Worm (Caenorhabditis elegans): ENCODE data around the gene C17B7.3.

The C17B7.3 gene

DNA sequence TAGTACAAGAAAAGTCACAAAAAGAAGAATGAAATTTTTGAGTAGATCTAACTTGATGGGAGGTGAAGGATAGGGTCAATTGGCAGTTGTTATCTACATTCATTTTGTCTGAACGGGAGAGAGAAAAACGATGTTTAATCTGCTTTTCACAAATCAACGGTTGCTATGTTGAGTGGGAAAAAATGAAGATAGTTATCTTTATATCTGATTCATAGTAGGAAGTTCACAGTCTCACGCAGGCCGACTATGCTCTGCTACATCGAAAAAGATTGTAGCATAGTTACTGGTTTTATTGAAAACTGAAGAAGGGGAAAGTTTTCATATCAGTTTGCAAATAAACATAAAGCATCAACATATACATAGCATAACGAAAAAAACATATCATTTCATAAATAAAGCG lies 12.9 kb downstream of the C17B7.3 start:
- TF ChIP-seq pha-4 (tag; optimal IDR thresholded peaks at IDR 0.05) (no peak), nhr-23 (tag; optimal IDR thresholded peaks at IDR 0.05) (peak; percentile 31), ZK546.5 (tag; optimal IDR thresholded peaks at IDR 0.05) (no peak), R02D3.7 (tag; optimal IDR thresholded peaks at IDR 0.05) (no peak), mdl-1 (tag; optimal IDR thresholded peaks at IDR 0.05) (no peak), lin-15B (tag; optimal IDR thresholded peaks at IDR 0.05) (no peak), elt-1 (tag; optimal IDR thresholded peaks at IDR 0.05) (peak; percentile 87), elt-2 (tag; optimal IDR thresholded peaks at IDR 0.05) (no peak), skn-1 (tag; optimal IDR thresholded peaks at IDR 0.05) (no peak)

DNA sequence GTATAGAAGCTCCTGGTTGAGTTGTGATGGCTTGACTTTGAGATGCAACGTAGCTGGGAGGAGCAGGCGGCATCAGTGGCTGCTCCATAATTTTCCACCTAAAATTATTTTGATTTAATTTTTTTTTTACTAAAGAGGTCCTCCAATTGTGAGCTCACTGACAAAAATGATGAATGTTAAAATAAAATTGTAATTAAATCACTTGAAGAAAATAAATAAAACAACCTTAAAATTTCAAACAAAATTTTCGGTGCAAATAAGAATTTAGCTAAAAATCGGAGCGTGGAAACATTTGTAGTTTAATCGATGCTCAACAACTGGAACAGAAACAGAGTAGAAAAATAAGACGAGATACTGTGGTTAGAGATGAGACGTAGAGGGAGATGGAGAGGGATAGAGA lies 14.5 kb downstream of the C17B7.3 start, which contains the start of gene scrm-3:
scrm-3 (minus strand) TSS at position 101 of the 400 bp plus-strand sequence.
- TF ChIP-seq pha-4 (tag; optimal IDR thresholded peaks at IDR 0.05) (no peak), ceh-82 (tag; optimal IDR thresholded peaks at IDR 0.05) (no peak), elt-3 (tag; optimal IDR thresholded peaks at IDR 0.05) (no peak), nhr-67 (tag; optimal IDR thresholded peaks at IDR 0.05) (no peak), ZK546.5 (tag; optimal IDR thresholded peaks at IDR 0.05) (no peak), nhr-28 (tag; optimal IDR thresholded peaks at IDR 0.05) (no peak), nhr-25 (tag; optimal IDR thresholded peaks at IDR 0.05) (no peak), lin-15B (tag; optimal IDR thresholded peaks at IDR 0.05) (no peak), nhr-43 (tag; optimal IDR thresholded peaks at IDR 0.05; ENCODE audit: poor library complexity, severe bottlenecking) (no peak), ceh-28 (tag; optimal IDR thresholded peaks at IDR 0.05) (no peak), nhr-11 (tag; optimal IDR thresholded peaks at IDR 0.05) (no peak), ztf-4 (tag; optimal IDR thresholded peaks at IDR 0.05) (no peak), egl-27 (tag; optimal IDR thresholded peaks at IDR 0.05) (no peak), ceh-16 (tag; optimal IDR thresholded peaks at IDR 0.05) (no peak), egl-5 (tag; optimal IDR thresholded peaks at IDR 0.05) (no peak), mdl-1 (tag; optimal IDR thresholded peaks at IDR 0.05) (no peak), hmg-11 (tag; optimal IDR thresholded peaks at IDR 0.05) (no peak)

DNA sequence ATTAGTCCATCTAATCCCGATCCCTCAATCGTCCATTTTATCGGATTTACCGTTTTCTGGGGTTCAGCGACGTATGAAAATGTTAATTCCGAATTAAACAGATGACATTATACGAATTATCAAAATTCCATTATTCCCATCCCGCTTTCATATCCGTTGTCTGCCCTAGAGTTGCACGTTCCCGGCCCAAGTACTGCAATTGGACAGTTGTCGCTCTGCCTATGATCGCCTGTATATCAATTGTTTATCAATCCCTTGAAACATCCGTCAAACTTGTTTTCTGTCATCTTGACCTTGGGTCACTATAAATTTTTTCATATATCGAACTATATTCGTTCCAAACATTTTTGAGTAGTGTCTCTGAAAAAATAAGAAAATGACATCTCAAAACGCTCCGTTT lies 15.7 kb downstream of the C17B7.3 start, which contains the start of gene C04E12.5:
C04E12.5 (plus strand) TSS at position 301 of the 400 bp plus-strand sequence.
- TF ChIP-seq tbx-2 (tag; optimal IDR thresholded peaks at IDR 0.05) (no peak), egl-27 (tag; optimal IDR thresholded peaks at IDR 0.05) (no peak), nhr-28 (tag; optimal IDR thresholded peaks at IDR 0.05) (no peak), nhr-77 (tag; optimal IDR thresholded peaks at IDR 0.05) (no peak), unc-39 (tag; optimal IDR thresholded peaks at IDR 0.05) (no peak), unc-62 (GFP tag; optimal IDR thresholded peaks at IDR 0.05) (no peak), pha-4 (tag; optimal IDR thresholded peaks at IDR 0.05) (no peak), mdl-1 (tag; optimal IDR thresholded peaks at IDR 0.05) (no peak), zag-1 (tag; optimal IDR thresholded peaks at IDR 0.05) (no peak), fkh-10 (GFP tag; optimal IDR thresholded peaks at IDR 0.05) (no peak), mml-1 (tag; optimal IDR thresholded peaks at IDR 0.05) (no peak), fkh-2 (tag; optimal IDR thresholded peaks at IDR 0.05) (no peak), ceh-9 (tag; optimal IDR thresholded peaks at IDR 0.05) (no peak), aly-2 (tag; optimal IDR thresholded peaks at IDR 0.05) (no peak), skn-1 (tag; optimal IDR thresholded peaks at IDR 0.05) (no peak), nhr-76 (tag; optimal IDR thresholded peaks at IDR 0.05) (no peak), nhr-23 (tag; optimal IDR thresholded peaks at IDR 0.05) (no peak)

DNA sequence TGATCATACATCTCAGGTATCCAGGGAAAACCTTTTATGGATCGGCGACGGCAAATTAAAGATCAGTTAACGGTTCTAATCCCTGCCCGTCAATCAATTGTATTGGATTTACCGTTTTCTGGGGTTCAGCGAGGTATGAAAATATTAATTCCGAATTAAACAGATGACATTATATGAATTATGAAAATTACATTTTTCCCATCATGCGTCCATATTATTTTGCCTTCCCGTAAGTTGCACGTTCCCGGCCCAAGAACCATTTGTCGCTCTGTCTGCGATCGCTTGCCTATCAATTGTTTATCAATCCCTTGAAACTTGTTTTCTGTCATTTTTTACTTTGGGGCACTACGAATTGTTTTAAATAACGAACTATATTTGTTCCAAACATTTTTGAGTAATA lies 19.0 kb downstream of the C17B7.3 start:
- TF ChIP-seq nhr-23 (tag; optimal IDR thresholded peaks at IDR 0.05) (no peak), mdl-1 (tag; optimal IDR thresholded peaks at IDR 0.05) (no peak), pha-4 (tag; optimal IDR thresholded peaks at IDR 0.05) (no peak), ama-1 (optimal IDR thresholded peaks at IDR 0.05) (no peak), pqm-1 (tag; optimal IDR thresholded peaks at IDR 0.05) (no peak), nhr-76 (tag; optimal IDR thresholded peaks at IDR 0.05) (no peak), nfya-1 (tag; optimal IDR thresholded peaks at IDR 0.05; ENCODE audit: insufficient read depth) (no peak), nhr-28 (tag; optimal IDR thresholded peaks at IDR 0.05) (no peak), ceh-28 (tag; optimal IDR thresholded peaks at IDR 0.05) (no peak), nhr-237 (tag; optimal IDR thresholded peaks at IDR 0.05) (no peak)

All from whole organism, L3 larva.